Worm (Caenorhabditis elegans): Measurements from ENCODE around the gene C27D8.3.

- TF ChIP-seq mdl-1 (tag; optimal IDR thresholded peaks at IDR 0.05) (no peak), nhr-76 (tag; optimal IDR thresholded peaks at IDR 0.05) (no peak), nhr-237 (tag; optimal IDR thresholded peaks at IDR 0.05) (no peak), nhr-25 (tag; optimal IDR thresholded peaks at IDR 0.05) (no peak), ceh-28 (tag; optimal IDR thresholded peaks at IDR 0.05) (no peak), daf-12 (tag; optimal IDR thresholded peaks at IDR 0.05) (no peak)
These were observed 12.7 kb downstream of the C27D8.3 start for ce11 chrIV:12698880-12699279.
